Worm (Caenorhabditis elegans): ENCODE data around the gene fbxb-74.

DNA sequence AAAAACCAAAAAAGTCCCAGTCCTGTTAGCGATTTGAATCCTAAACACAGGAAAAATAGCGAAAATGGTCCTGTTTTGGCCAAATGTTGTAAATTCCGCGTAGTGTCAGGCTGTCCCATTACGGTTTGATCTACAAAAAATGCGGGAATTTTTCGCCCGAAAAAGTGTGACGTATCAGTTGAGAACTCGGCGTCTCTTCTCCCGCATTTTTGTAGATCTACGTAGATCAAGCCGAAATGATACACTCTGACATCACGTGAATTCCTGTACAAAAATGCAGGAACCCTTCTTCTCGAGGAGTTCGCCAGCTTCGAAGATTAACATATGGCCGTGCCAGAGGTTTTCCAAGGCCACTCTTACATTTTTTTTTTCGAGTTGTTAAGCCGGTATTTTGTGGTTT is 43.5 kb downstream of the fbxb-74 start:
- TF ChIP-seq nhr-11 (tag; optimal IDR thresholded peaks at IDR 0.05) (no peak), ceh-9 (tag; optimal IDR thresholded peaks at IDR 0.05) (no peak), madf-2 (tag; optimal IDR thresholded peaks at IDR 0.05) (no peak), dmd-4 (tag; optimal IDR thresholded peaks at IDR 0.05; ENCODE audit: borderline replicate concordance) (no peak), sox-4 (tag; optimal IDR thresholded peaks at IDR 0.05) (no peak), ceh-24 (tag; optimal IDR thresholded peaks at IDR 0.05) (no peak), fax-1 (tag; optimal IDR thresholded peaks at IDR 0.05) (no peak), ceh-6 (GFP tag; optimal IDR thresholded peaks at IDR 0.05) (no peak), tbx-7 (tag; optimal IDR thresholded peaks at IDR 0.05) (no peak), syd-9 (tag; optimal IDR thresholded peaks at IDR 0.05) (no peak), gmeb-2 (tag; optimal IDR thresholded peaks at IDR 0.05) (no peak), elt-2 (tag; optimal IDR thresholded peaks at IDR 0.05) (no peak)
